Worm (Caenorhabditis elegans) whole organism, midembryonic: ENCODE results near the gene R53.5.

Experiments used
- T22C8.4 ChIP-seq: fragments of 200-800 bp; sonication (Bioruptor generic); IDR thresholded peaks from 2 replicates; pipeline ENCODE4 v1.3.6; 2022; ENCODE audit warnings: missing genetic modification characterization, missing compliant biosample characterization
- cog-1 ChIP-seq: sonication (generic microtip); optimal IDR thresholded peaks from 2 replicates; lab custom pipeline; 2016; ENCODE audit warnings: missing genetic modification characterization, missing compliant biosample characterization
- flt-1 ChIP-seq: fragments of 200-800 bp; sonication (Bioruptor generic); IDR thresholded peaks from 2 replicates; pipeline ENCODE4 v1.3.6; 2022; ENCODE audit warnings: missing genetic modification characterization, missing compliant biosample characterization
- klf-2 ChIP-seq: fragments of 200-800 bp; sonication (Bioruptor generic); conservative IDR thresholded peaks from 2 replicates; pipeline ENCODE4 v1.3.6; 2022; ENCODE audit warnings: missing genetic modification reagents, missing genetic modification characterization, missing compliant biosample characterization
- med-1 ChIP-seq: sonication (generic microtip); optimal IDR thresholded peaks from 2 replicates; lab custom pipeline; 2017; ENCODE audit warnings: missing genetic modification characterization, mild to moderate bottlenecking, missing compliant biosample characterization, antibody characterized with exemption, missing genetic modification reagents; ENCODE audit not compliant: insufficient read depth
- ref-1 ChIP-seq: fragments of 200-800 bp; sonication (Bioruptor generic); conservative IDR thresholded peaks from 2 replicates; pipeline ENCODE4 v1.3.6; 2022; ENCODE audit warnings: missing genetic modification reagents, missing genetic modification characterization, missing compliant biosample characterization
- tab-1 ChIP-seq: fragments of 200-800 bp; sonication (Bioruptor generic); IDR thresholded peaks from 2 replicates; pipeline ENCODE4 v1.3.6; 2022; ENCODE audit warnings: missing genetic modification characterization, missing compliant biosample characterization
- ztf-23 ChIP-seq: fragments of 200-800 bp; sonication (Bioruptor generic); IDR thresholded peaks from 2 replicates; pipeline ENCODE4 v1.3.6; 2022; ENCODE audit warnings: missing genetic modification reagents, missing genetic modification characterization, missing compliant biosample characterization
- ztf-29 ChIP-seq: fragments of 200-800 bp; sonication (Bioruptor generic); IDR thresholded peaks from 2 replicates; pipeline ENCODE4 v1.3.6; 2022; ENCODE audit warnings: missing genetic modification reagents, missing genetic modification characterization, missing compliant biosample characterization

R53.5 gene

DNA sequence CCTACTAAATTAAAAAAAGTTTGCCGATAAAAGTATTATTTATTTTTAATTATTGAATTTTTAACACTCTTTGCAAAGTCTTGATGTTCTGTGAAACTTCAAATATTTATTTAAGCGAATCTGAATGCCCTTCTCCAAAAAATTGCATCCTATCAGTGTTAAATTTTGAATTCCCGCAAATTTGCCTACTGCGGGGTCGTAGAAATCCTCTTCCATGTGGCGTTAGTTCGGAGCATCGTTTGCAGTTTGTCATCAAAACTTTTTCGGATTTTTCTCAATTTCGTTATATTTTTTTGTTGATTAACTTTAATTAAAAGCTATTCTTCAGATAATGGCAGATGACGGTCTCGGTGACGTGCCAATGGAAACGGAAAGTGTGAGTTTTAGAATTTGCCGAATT lies 29.9 kb downstream of the R53.5 start, which contains the start of gene ufd-3:
Gene ufd-3, plus strand, starts transcription at position 324 of the 400 bp plus-strand sequence.
- TF ChIP-seq T22C8.4 (no peak), klf-2 (GFP tag; lab: Robert Waterston, UW) (peak; percentile 73), flt-1 (GFP tag; lab: Robert Waterston, UW) (peak; percentile 74; the same call in 1 of the 2 replicates), ztf-23 (GFP tag; lab: Robert Waterston, UW) (peak; percentile 69; the same call in 1 of the 2 replicates), cog-1 (tag; lab: Kevin White, UChicago) (peak; percentile 64), ztf-29 (GFP tag; lab: Robert Waterston, UW) (peak; percentile 54; the same call in 1 of the 2 replicates), ref-1 (GFP tag; lab: Robert Waterston, UW) (no peak), med-1 (GFP tag; lab: Kevin White, UChicago) (no peak), tab-1 (GFP tag; lab: Robert Waterston, UW) (no peak; the same call in 1 of the 2 replicates)

DNA sequence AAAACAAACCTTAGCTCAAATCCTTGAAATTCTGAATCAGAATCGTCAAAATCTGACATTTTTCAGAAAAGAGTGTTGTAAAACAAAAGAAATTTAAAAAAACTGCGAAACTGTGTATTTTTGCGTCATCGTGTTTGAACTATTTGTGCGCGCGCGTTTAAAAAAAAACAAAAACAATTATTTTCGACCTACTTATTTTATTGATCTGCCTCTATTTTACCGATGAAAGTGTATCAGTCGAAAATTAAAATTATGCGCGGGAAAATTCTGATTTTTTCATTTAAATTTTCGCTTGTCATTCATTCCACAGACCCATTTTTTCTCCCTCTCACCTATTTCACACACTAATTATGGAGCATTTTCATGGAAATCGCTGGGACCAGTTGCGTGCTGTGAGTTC lies 31.4 kb downstream of the R53.5 start, which contains the start of the genes C05C10.7 and C05C10.5:
Gene C05C10.7, minus strand, starts transcription at position 95 of the 400 bp plus-strand sequence.
Gene C05C10.5, plus strand, starts transcription at position 164 of the 400 bp plus-strand sequence.
- no peak for TF ChIP-seq klf-2 (GFP tag; lab: Robert Waterston, UW)
- no peak for TF ChIP-seq ref-1 (GFP tag; lab: Robert Waterston, UW)

ce11 chrII:9937611-9938010 lies 32.7 kb downstream of the R53.5 start:
- TF ChIP-seq ref-1 (GFP tag; lab: Robert Waterston, UW): no peak
- TF ChIP-seq cog-1 (tag; lab: Kevin White, UChicago): no peak
- no peak for TF ChIP-seq klf-2 (GFP tag; lab: Robert Waterston, UW)
- TF ChIP-seq ztf-29 (GFP tag; lab: Robert Waterston, UW): no peak
- no peak for TF ChIP-seq ztf-23 (GFP tag; lab: Robert Waterston, UW)

- TF ChIP-seq ztf-23 (GFP tag; lab: Robert Waterston, UW) (no peak), klf-2 (GFP tag; lab: Robert Waterston, UW) (no peak), flt-1 (GFP tag; lab: Robert Waterston, UW) (no peak), ref-1 (GFP tag; lab: Robert Waterston, UW) (no peak), med-1 (GFP tag; lab: Kevin White, UChicago) (no peak), tab-1 (GFP tag; lab: Robert Waterston, UW) (no peak), T22C8.4 (no peak), ztf-29 (GFP tag; lab: Robert Waterston, UW) (no peak), cog-1 (tag; lab: Kevin White, UChicago) (no peak)
Observed at ce11 chrII:9936859-9937258, 33.4 kb downstream of the R53.5 start, which contains the start of gene C05C10.3. TSS of gene C05C10.3 (minus strand) at chrII:9936893.

- TF ChIP-seq ztf-29 (GFP tag; lab: Robert Waterston, UW) (no peak), med-1 (GFP tag; lab: Kevin White, UChicago) (no peak), ref-1 (GFP tag; lab: Robert Waterston, UW) (no peak), T22C8.4 (no peak), flt-1 (GFP tag; lab: Robert Waterston, UW) (no peak), cog-1 (tag; lab: Kevin White, UChicago) (no peak), klf-2 (GFP tag; lab: Robert Waterston, UW) (no peak), tab-1 (GFP tag; lab: Robert Waterston, UW) (no peak), ztf-23 (GFP tag; lab: Robert Waterston, UW) (no peak)
Observed at ce11 chrII:9935664-9936063, 34.6 kb downstream of the R53.5 start.

ce11 chrII:9935044-9935599 lies 35.2 kb downstream of the R53.5 start:
- no peak for TF ChIP-seq ztf-23 (GFP tag; lab: Robert Waterston, UW)
- TF ChIP-seq T22C8.4: no peak
- TF ChIP-seq ref-1 (GFP tag; lab: Robert Waterston, UW): no peak
- TF ChIP-seq flt-1 (GFP tag; lab: Robert Waterston, UW): no peak
- TF ChIP-seq tab-1 (GFP tag; lab: Robert Waterston, UW): no peak
- no peak for TF ChIP-seq klf-2 (GFP tag; lab: Robert Waterston, UW)
- TF ChIP-seq ztf-29 (GFP tag; lab: Robert Waterston, UW): no peak
- no peak for TF ChIP-seq med-1 (GFP tag; lab: Kevin White, UChicago)
- TF ChIP-seq cog-1 (tag; lab: Kevin White, UChicago): no peak

DNA sequence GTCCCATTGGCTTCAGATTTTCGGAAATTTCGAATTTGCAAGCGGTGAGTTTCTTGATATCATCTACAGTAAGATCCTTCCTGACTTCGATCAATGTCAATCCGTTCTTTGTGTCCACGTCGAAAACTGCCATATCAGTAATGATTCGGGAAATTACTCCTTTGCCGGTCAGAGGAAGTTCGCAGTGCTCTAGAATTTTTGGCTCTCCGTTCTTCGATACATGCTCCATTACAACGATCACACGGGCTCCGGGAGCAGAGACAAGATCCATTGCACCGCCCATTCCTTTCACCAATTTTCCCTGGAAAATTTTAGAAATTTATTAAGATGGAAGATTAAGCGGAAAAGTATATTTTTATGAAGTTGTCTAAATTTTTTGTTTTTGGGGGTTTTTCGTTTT lies 35.7 kb downstream of the R53.5 start:
- TF ChIP-seq klf-2 (GFP tag; lab: Robert Waterston, UW) (no peak), ref-1 (GFP tag; lab: Robert Waterston, UW) (no peak), flt-1 (GFP tag; lab: Robert Waterston, UW) (no peak), tab-1 (GFP tag; lab: Robert Waterston, UW) (no peak), ztf-23 (GFP tag; lab: Robert Waterston, UW) (no peak), med-1 (GFP tag; lab: Kevin White, UChicago) (no peak), ztf-29 (GFP tag; lab: Robert Waterston, UW) (no peak)

ce11 chrII:9933947-9934383 lies 36.3 kb downstream of the R53.5 start:
- TF ChIP-seq med-1 (GFP tag; lab: Kevin White, UChicago) (no peak), ref-1 (GFP tag; lab: Robert Waterston, UW) (no peak), ztf-23 (GFP tag; lab: Robert Waterston, UW) (no peak), flt-1 (GFP tag; lab: Robert Waterston, UW) (no peak), T22C8.4 (no peak), ztf-29 (GFP tag; lab: Robert Waterston, UW) (no peak), cog-1 (tag; lab: Kevin White, UChicago) (no peak), klf-2 (GFP tag; lab: Robert Waterston, UW) (no peak), tab-1 (GFP tag; lab: Robert Waterston, UW) (no peak)

DNA sequence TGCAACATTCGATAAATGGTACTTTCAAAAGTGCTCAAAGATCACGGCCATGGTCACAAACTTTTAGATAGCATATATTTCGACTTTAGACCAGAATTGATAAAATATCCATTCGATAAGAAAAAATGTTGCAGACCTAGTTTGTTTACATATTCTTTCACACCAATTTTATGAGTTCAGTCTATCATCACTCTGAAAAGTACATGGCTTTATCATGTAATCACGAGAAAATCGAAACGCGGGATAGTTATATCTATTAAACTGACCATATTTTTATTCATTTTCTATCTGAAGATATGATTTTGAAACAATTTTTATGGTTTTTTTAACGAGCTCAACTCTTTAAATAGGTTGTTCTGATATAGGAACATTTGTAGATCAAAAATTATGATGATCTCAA lies 38.8 kb downstream of the R53.5 start, which contains the start of gene pho-11:
Gene pho-11, plus strand, starts transcription at position 374 of the 400 bp plus-strand sequence.
- TF ChIP-seq ztf-23 (GFP tag; lab: Robert Waterston, UW) (no peak), ztf-29 (GFP tag; lab: Robert Waterston, UW) (no peak), cog-1 (tag; lab: Kevin White, UChicago) (no peak), T22C8.4 (no peak), flt-1 (GFP tag; lab: Robert Waterston, UW) (no peak), tab-1 (GFP tag; lab: Robert Waterston, UW) (no peak), klf-2 (GFP tag; lab: Robert Waterston, UW) (no peak), ref-1 (GFP tag; lab: Robert Waterston, UW) (no peak), med-1 (GFP tag; lab: Kevin White, UChicago) (no peak)
